Worm (Caenorhabditis elegans) whole organism, young adult: ENCODE measurements around the gene dohh-1.
A peak's percentile ranks its signal among the peaks of the same experiment; 100 is the strongest.

Experiments
- B0019.2 ChIP-seq: fragments of 200-800 bp; sonication (Bioruptor generic); conservative IDR thresholded peaks from 2 replicates; pipeline ENCODE4 v1.3.6; 2022; ENCODE audit warnings: missing genetic modification reagents, missing genetic modification characterization, missing compliant biosample characterization
- B0336.3 ChIP-seq: fragments of 200-800 bp; sonication (Bioruptor generic); IDR thresholded peaks from 2 replicates; pipeline ENCODE4 v1.3.6; 2022; ENCODE audit warnings: missing genetic modification characterization, missing compliant biosample characterization
- F10E7.11 ChIP-seq: sonication (generic microtip); optimal IDR thresholded peaks from 2 replicates; lab custom pipeline; 2017; ENCODE audit warnings: mild to moderate bottlenecking, missing genetic modification characterization, moderate library complexity, missing compliant biosample characterization
- F22D6.2 ChIP-seq: sonication (generic microtip); optimal IDR thresholded peaks from 2 replicates; lab custom pipeline; 2016; ENCODE audit warnings: mild to moderate bottlenecking, missing genetic modification characterization, missing compliant biosample characterization
- F23B12.7 ChIP-seq: sonication (generic microtip); optimal IDR thresholded peaks from 2 replicates; lab custom pipeline; 2017; ENCODE audit warnings: missing genetic modification characterization, mild to moderate bottlenecking, missing compliant biosample characterization, antibody characterized with exemption, moderate library complexity; ENCODE audit not compliant: insufficient read depth
- F55B11.4 ChIP-seq: sonication (generic microtip); optimal IDR thresholded peaks from 2 replicates; lab custom pipeline; 2016; ENCODE audit warnings: missing compliant biosample characterization, missing genetic modification characterization, borderline replicate concordance; ENCODE audit not compliant: insufficient read depth
- T26A5.8 ChIP-seq: sonication (generic microtip); optimal IDR thresholded peaks from 2 replicates; lab custom pipeline; 2016; ENCODE audit warnings: missing genetic modification characterization, missing compliant biosample characterization
- Y53G8AR.9 ChIP-seq: fragments of 200-800 bp; sonication (Bioruptor generic); conservative IDR thresholded peaks from 2 replicates; pipeline ENCODE4 v1.3.6; 2022; ENCODE audit warnings: missing genetic modification reagents, missing genetic modification characterization, missing compliant biosample characterization
- Y56A3A.18 ChIP-seq: fragments of 200-800 bp; sonication (Bioruptor generic); IDR thresholded peaks from 2 replicates; pipeline ENCODE4 v1.3.6; 2022; ENCODE audit warnings: missing genetic modification reagents, missing genetic modification characterization, missing compliant biosample characterization
- Y79H2A.3 ChIP-seq: fragments of 200-800 bp; sonication (Bioruptor generic); conservative IDR thresholded peaks from 2 replicates; pipeline ENCODE4 v1.3.6; 2022; ENCODE audit warnings: missing genetic modification reagents, missing genetic modification characterization, missing compliant biosample characterization
- akir-1 ChIP-seq: fragments of 200-800 bp; sonication (Bioruptor generic); optimal IDR thresholded peaks from 2 replicates; lab custom pipeline; 2018; ENCODE audit warnings: mild to moderate bottlenecking, missing genetic modification characterization, moderate library complexity, missing compliant biosample characterization
- bed-2 ChIP-seq: fragments of 200-800 bp; sonication (Bioruptor generic); IDR thresholded peaks from 2 replicates; pipeline ENCODE4 v1.3.6; 2022; ENCODE audit warnings: missing genetic modification reagents, missing genetic modification characterization, missing compliant biosample characterization
- cebp-1 ChIP-seq, 2 experiments: fragments of 200-800 bp in 1 of 2; sonication (Bioruptor generic) in 1 of 2; sonication (generic microtip) in 1 of 2; IDR thresholded peaks in 1 of 2; optimal IDR thresholded peaks in 1 of 2; 2 replicates each; pipeline versions ENCODE4 v1.3.6 to Lab custom; 2017 to 2022; ENCODE audit warnings: missing compliant biosample characterization in 2 of 2, missing genetic modification characterization in 2 of 2, mild to moderate bottlenecking in 1 of 2, missing genetic modification reagents in 1 of 2, moderate library complexity in 1 of 2
- cebp-2 ChIP-seq: fragments of 200-800 bp; sonication (Bioruptor generic); IDR thresholded peaks from 2 replicates; pipeline ENCODE4 v1.3.6; 2022; ENCODE audit warnings: missing genetic modification characterization, missing compliant biosample characterization
- ceh-27 ChIP-seq: fragments of 200-800 bp; sonication (Bioruptor generic); optimal IDR thresholded peaks from 2 replicates; lab custom pipeline; 2018; ENCODE audit warnings: mild to moderate bottlenecking, missing genetic modification characterization, moderate library complexity, missing compliant biosample characterization
- die-1 ChIP-seq: sonication (generic microtip); optimal IDR thresholded peaks from 2 replicates; lab custom pipeline; 2016; ENCODE audit warnings: missing genotype, mild to moderate bottlenecking, missing genetic modification characterization, missing compliant biosample characterization
- dox-1 ChIP-seq: fragments of 200-800 bp; sonication (Bioruptor generic); IDR thresholded peaks from 2 replicates; pipeline ENCODE4 v1.3.6; 2022; ENCODE audit warnings: missing genetic modification reagents, missing genetic modification characterization, missing compliant biosample characterization
- efl-1 ChIP-seq: fragments of 150-350 bp; optimal IDR thresholded peaks from 2 replicates; lab custom pipeline; 2014; ENCODE audit warnings: missing biosample characterization, missing genetic modification reagents, missing genetic modification characterization
- egl-44 ChIP-seq: fragments of 200-800 bp; sonication (Bioruptor generic); IDR thresholded peaks from 2 replicates; pipeline ENCODE4 v1.3.6; 2022; ENCODE audit warnings: missing genetic modification reagents, missing genetic modification characterization, missing compliant biosample characterization
- ekl-4 ChIP-seq: fragments of 200-800 bp; sonication (Bioruptor generic); IDR thresholded peaks from 2 replicates; pipeline ENCODE4 v1.3.6; 2022; ENCODE audit warnings: missing genetic modification reagents, missing genetic modification characterization, missing compliant biosample characterization
- hlh-12 ChIP-seq: sonication (generic microtip); optimal IDR thresholded peaks from 2 replicates; lab custom pipeline; 2016; ENCODE audit warnings: missing genetic modification characterization, missing compliant biosample characterization
- hmg-1.2 ChIP-seq: fragments of 200-800 bp; sonication (Bioruptor generic); IDR thresholded peaks from 2 replicates; pipeline ENCODE4 v1.3.6; 2022; ENCODE audit warnings: missing genetic modification reagents, missing genetic modification characterization, missing compliant biosample characterization
- let-607 ChIP-seq, 2 experiments: fragments of 200-800 bp in 1 of 2; sonication (Bioruptor generic) in 1 of 2; sonication (generic microtip) in 1 of 2; optimal IDR thresholded peaks; 2 replicates each; lab custom pipeline; 2016 to 2018; ENCODE audit warnings: mild to moderate bottlenecking in 2 of 2, missing compliant biosample characterization in 2 of 2, missing genetic modification characterization in 2 of 2, moderate library complexity in 2 of 2, missing genotype in 1 of 2
- madf-10 ChIP-seq: sonication (generic microtip); optimal IDR thresholded peaks from 2 replicates; lab custom pipeline; 2016; ENCODE audit warnings: mild to moderate bottlenecking, missing genetic modification characterization, missing compliant biosample characterization
- madf-6 ChIP-seq: fragments of 200-800 bp; sonication (Bioruptor generic); IDR thresholded peaks from 2 replicates; pipeline ENCODE4 v1.3.6; 2022; ENCODE audit warnings: missing genetic modification reagents, missing genetic modification characterization, missing compliant biosample characterization
- madf-8 ChIP-seq: fragments of 200-800 bp; sonication (Bioruptor generic); conservative IDR thresholded peaks from 2 replicates; pipeline ENCODE4 v1.3.6; 2022; ENCODE audit warnings: missing genetic modification reagents, missing genetic modification characterization, missing compliant biosample characterization
- nfyb-1 ChIP-seq: fragments of 200-800 bp; sonication (Bioruptor generic); IDR thresholded peaks from 2 replicates; pipeline ENCODE4 v1.3.6; 2022; ENCODE audit warnings: missing genetic modification reagents, missing genetic modification characterization, missing compliant biosample characterization
- rcor-1 ChIP-seq: fragments of 200-800 bp; sonication (Bioruptor generic); IDR thresholded peaks from 2 replicates; pipeline ENCODE4 v1.3.6; 2022; ENCODE audit warnings: missing genetic modification reagents, missing genetic modification characterization, missing compliant biosample characterization
- rec-8 ChIP-seq, 2 experiments: sonication (generic microtip); optimal IDR thresholded peaks; 2 replicates each; lab custom pipeline; 2016; ENCODE audit warnings: mild to moderate bottlenecking in 2 of 2, missing genetic modification characterization in 2 of 2, missing genetic modification reagents in 2 of 2, missing genotype in 2 of 2, missing biosample characterization in 1 of 2, missing compliant biosample characterization in 1 of 2, moderate library complexity in 1 of 2
- sdz-38 ChIP-seq: sonication (generic microtip); optimal IDR thresholded peaks from 2 replicates; lab custom pipeline; 2016; ENCODE audit warnings: missing genotype, missing genetic modification characterization, missing compliant biosample characterization
- sea-2 ChIP-seq: fragments of 200-800 bp; sonication (Bioruptor generic); IDR thresholded peaks from 2 replicates; pipeline ENCODE4 v1.3.6; 2022; ENCODE audit warnings: missing genetic modification characterization, missing compliant biosample characterization
- snpc-1.1 ChIP-seq: sonication (generic microtip); optimal IDR thresholded peaks from 2 replicates; lab custom pipeline; 2017; ENCODE audit warnings: missing genetic modification characterization, mild to moderate bottlenecking, missing compliant biosample characterization, antibody characterized with exemption, moderate library complexity, missing genotype, missing genetic modification reagents; ENCODE audit not compliant: insufficient read depth
- snpc-1.3 ChIP-seq: sonication (generic microtip); optimal IDR thresholded peaks from 2 replicates; lab custom pipeline; 2017; ENCODE audit warnings: missing genetic modification characterization, mild to moderate bottlenecking, missing compliant biosample characterization, antibody characterized with exemption, moderate library complexity, missing genotype, missing genetic modification reagents; ENCODE audit not compliant: insufficient read depth
- snpc-3.4 ChIP-seq: sonication (generic microtip); optimal IDR thresholded peaks from 2 replicates; lab custom pipeline; 2017; ENCODE audit warnings: missing genetic modification characterization, mild to moderate bottlenecking, missing compliant biosample characterization, antibody characterized with exemption, moderate library complexity, missing genotype, missing genetic modification reagents
- somi-1 ChIP-seq: fragments of 200-800 bp; sonication (Bioruptor generic); optimal IDR thresholded peaks from 2 replicates; lab custom pipeline; 2018; ENCODE audit warnings: mild to moderate bottlenecking, missing genetic modification characterization, missing compliant biosample characterization
- tbp1 ChIP-seq: fragments of 200-800 bp; sonication (Bioruptor generic); optimal IDR thresholded peaks from 2 replicates; lab custom pipeline; 2018; ENCODE audit warnings: mild to moderate bottlenecking, missing genetic modification characterization, missing compliant biosample characterization
- unc-130 ChIP-seq: sonication (generic microtip); optimal IDR thresholded peaks from 2 replicates; lab custom pipeline; 2016; ENCODE audit warnings: missing genetic modification reagents, missing genetic modification characterization, missing compliant biosample characterization
- xnd-1 ChIP-seq: sonication (generic microtip); optimal IDR thresholded peaks from 2 replicates; lab custom pipeline; 2016; ENCODE audit warnings: missing genotype, missing genetic modification reagents, missing genetic modification characterization, missing compliant biosample characterization
- zfh-2 ChIP-seq: fragments of 200-800 bp; sonication (Bioruptor generic); conservative IDR thresholded peaks from 2 replicates; pipeline ENCODE4 v1.3.6; 2022; ENCODE audit warnings: missing genetic modification reagents, missing genetic modification characterization, missing compliant biosample characterization
- zim-3 ChIP-seq: sonication (generic microtip); optimal IDR thresholded peaks from 2 replicates; lab custom pipeline; 2017; ENCODE audit warnings: mild to moderate bottlenecking, missing genetic modification characterization, moderate library complexity, missing compliant biosample characterization
- ztf-25 ChIP-seq: fragments of 200-800 bp; sonication (Bioruptor generic); IDR thresholded peaks from 2 replicates; pipeline ENCODE4 v1.3.6; 2022; ENCODE audit warnings: missing genetic modification reagents, missing genetic modification characterization, missing compliant biosample characterization
- ztf-26 ChIP-seq: sonication (generic microtip); optimal IDR thresholded peaks from 2 replicates; lab custom pipeline; 2017; ENCODE audit warnings: missing genetic modification characterization, missing compliant biosample characterization
- ztf-6 ChIP-seq: fragments of 200-800 bp; sonication (Bioruptor generic); IDR thresholded peaks from 2 replicates; pipeline ENCODE4 v1.3.6; 2022; ENCODE audit warnings: missing genetic modification reagents, missing genetic modification characterization, missing compliant biosample characterization

dohh-1 gene

DNA sequence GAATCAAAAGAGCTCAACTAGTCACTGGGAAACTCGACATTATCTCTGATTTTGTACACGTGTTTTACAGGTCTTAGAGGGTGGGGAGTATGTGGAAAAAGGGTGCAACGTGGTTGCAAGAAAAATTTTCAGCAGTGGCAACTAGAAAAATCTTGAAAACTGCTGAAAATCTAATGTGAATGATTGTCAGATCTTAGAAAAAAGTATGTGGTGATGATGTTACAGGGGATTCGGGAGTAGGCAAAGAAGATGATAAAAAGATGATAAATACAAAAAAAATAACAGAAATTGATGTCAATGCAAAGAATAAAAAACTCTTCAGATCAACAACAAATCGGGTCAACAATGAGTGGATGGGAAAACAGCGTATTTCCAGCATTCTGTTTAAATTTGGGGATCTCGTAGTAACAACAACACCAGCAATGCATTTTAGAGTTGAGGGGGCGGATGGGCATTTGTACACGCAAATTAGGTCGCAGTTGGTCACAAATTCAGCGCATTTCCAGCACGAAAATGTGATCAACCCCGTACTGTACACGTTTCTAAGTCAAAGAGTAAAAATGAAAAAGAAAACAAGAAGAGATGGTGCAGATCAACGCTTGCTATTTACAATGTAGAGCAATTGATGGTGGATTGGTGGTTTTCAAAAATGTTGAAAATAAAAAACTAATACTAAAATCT lies 36.2 kb upstream of the dohh-1 start (continued):
- no peak for TF ChIP-seq Y79H2A.3 (GFP tag; lab: Robert Waterston, UW)
- 0 out of 2 replicates have a peak, but pooled peaks have one; percentile 11 for TF ChIP-seq Y56A3A.18 (GFP tag; lab: Robert Waterston, UW)
- TF ChIP-seq madf-6 (GFP tag; lab: Robert Waterston, UW), result peak; percentile 27; the same call in 1 of the 2 replicates
- TF ChIP-seq dox-1 (GFP tag; lab: Robert Waterston, UW), result peak; percentile 38; the same call in 1 of the 2 replicates
- TF ChIP-seq snpc-3.4, result no peak
- peak; percentile 65 for TF ChIP-seq cebp-1 (GFP tag; IDR thresholded peaks at IDR 0.05; lab: Robert Waterston, UW)
- peak; percentile 49 for TF ChIP-seq cebp-1 (tag; optimal IDR thresholded peaks at IDR 0.05; lab: Kevin White, UChicago)

DNA sequence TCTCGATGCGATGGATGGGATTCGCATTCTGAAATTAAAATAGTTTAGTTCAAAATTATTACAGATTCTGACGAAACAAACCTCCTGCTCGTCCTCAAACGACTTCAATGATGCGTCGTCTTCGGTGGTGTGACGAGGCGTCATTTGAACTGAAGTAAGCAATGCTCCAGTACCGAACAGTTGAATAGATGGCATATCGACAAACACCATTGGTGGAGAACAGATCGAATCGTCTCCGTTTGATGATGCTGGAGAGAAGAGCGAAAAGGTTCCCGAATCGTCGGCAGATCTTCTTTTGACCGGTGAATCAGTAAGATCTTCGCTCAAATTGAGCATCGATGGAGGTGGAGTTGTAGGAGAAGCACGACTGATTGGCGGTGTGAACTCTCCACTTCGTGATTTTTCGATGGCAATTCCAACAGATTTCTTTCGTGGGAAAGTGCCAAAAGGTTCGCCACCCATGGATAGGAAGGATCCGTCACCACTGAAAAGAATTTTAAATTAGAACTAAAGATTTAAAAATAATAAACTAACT lies 35.3 kb upstream of the dohh-1 start:
- TF ChIP-seq F23B12.7 (tag; lab: Kevin White, UChicago) (no peak), rec-8 (tag; optimal IDR thresholded peaks at IDR 0.05; lab: Kevin White, UChicago) (no peak), tbp1 (GFP tag; lab: Kevin White, UChicago) (no peak), Y53G8AR.9 (GFP tag; lab: Robert Waterston, UW) (peak; percentile 44), F22D6.2 (no peak), snpc-1.3 (tag; lab: Kevin White, UChicago) (no peak), madf-10 (tag; lab: Kevin White, UChicago) (no peak), unc-130 (no peak), egl-44 (no peak; the same call in 1 of the 2 replicates), snpc-1.1 (tag; lab: Kevin White, UChicago) (no peak), ceh-27 (GFP tag; lab: Kevin White, UChicago) (no peak), zfh-2 (GFP tag; lab: Robert Waterston, UW) (peak; percentile 19; the same call in 1 of the 2 replicates), ztf-6 (GFP tag; lab: Robert Waterston, UW) (no peak), let-607 (tag; optimal IDR thresholded peaks at IDR 0.05; lab: Kevin White, UChicago) (no peak), hlh-12 (no peak), bed-2 (GFP tag; lab: Robert Waterston, UW) (no peak), madf-8 (no peak), sdz-38 (tag; lab: Kevin White, UChicago) (no peak), ekl-4 (GFP tag; lab: Robert Waterston, UW) (no peak), somi-1 (GFP tag; lab: Kevin White, UChicago) (no peak), efl-1 (GFP tag; lab: Kevin White, UChicago) (no peak), sea-2 (GFP tag; lab: Robert Waterston, UW) (no peak), rcor-1 (GFP tag; lab: Robert Waterston, UW) (no peak), akir-1 (GFP tag; lab: Kevin White, UChicago) (peak; percentile 1), B0336.3 (GFP tag; lab: Robert Waterston, UW) (peak; percentile 9; the same call in 1 of the 2 replicates), ztf-26 (tag; lab: Kevin White, UChicago) (no peak), xnd-1 (no peak), T26A5.8 (no peak), cebp-2 (GFP tag; lab: Robert Waterston, UW) (no peak), F55B11.4 (tag; lab: Kevin White, UChicago) (no peak), cebp-1 (GFP tag; IDR thresholded peaks at IDR 0.05; lab: Robert Waterston, UW) (0 out of 2 replicates have a peak, but pooled peaks have one; percentile 9), cebp-1 (tag; optimal IDR thresholded peaks at IDR 0.05; lab: Kevin White, UChicago) (peak; percentile 35), zim-3 (tag; lab: Kevin White, UChicago) (no peak), ztf-25 (no peak), B0019.2 (no peak), nfyb-1 (peak; percentile 59; the same call in 1 of the 2 replicates), F10E7.11 (tag; lab: Kevin White, UChicago) (no peak), die-1 (tag; lab: Kevin White, UChicago) (no peak), hmg-1.2 (GFP tag; lab: Robert Waterston, UW) (no peak)
